Worm (Caenorhabditis elegans) whole organism, L1 larva: ENCODE results near the gene ZK1307.1.

Source experiments
- C16A3.4 ChIP-seq: fragments of 150-350 bp; optimal IDR thresholded peaks from 2 replicates; lab custom pipeline; 2014; ENCODE audit warnings: missing biosample characterization, missing genetic modification characterization
- blmp-1 ChIP-seq: fragments of 150-350 bp; optimal IDR thresholded peaks from 2 replicates; lab custom pipeline; 2014; ENCODE audit warnings: missing biosample characterization, missing genetic modification characterization
- ceh-8 ChIP-seq: fragments of 200-800 bp; sonication (Bioruptor generic); optimal IDR thresholded peaks from 2 replicates; lab custom pipeline; 2018; ENCODE audit warnings: mild to moderate bottlenecking, missing genetic modification characterization, moderate library complexity, missing compliant biosample characterization
- ceh-82 ChIP-seq, 3 experiments: fragments of 150-350 bp in 1 of 3; sonication (generic microtip) in 2 of 3; optimal IDR thresholded peaks; 2 replicates each; lab custom pipeline; 2014 to 2017; ENCODE audit warnings: missing biosample characterization in 3 of 3, missing genetic modification characterization in 3 of 3
- ces-1 ChIP-seq: fragments of 150-350 bp; optimal IDR thresholded peaks from 2 replicates; lab custom pipeline; 2014; ENCODE audit warnings: missing biosample characterization, missing genetic modification reagents, missing genetic modification characterization
- dsc-1 ChIP-seq: sonication (generic microtip); optimal IDR thresholded peaks from 2 replicates; lab custom pipeline; 2016; ENCODE audit warnings: mild to moderate bottlenecking, missing genetic modification characterization, missing compliant biosample characterization
- efl-1 ChIP-seq, 4 experiments: fragments of 150-350 bp; optimal IDR thresholded peaks in 3 of 4; peaks in 1 of 4; 1 replicate in 1 of 4; 2 replicates in 3 of 4; lab custom pipeline; 2014; ENCODE audit warnings: missing biosample characterization in 2 of 4, missing genetic modification characterization in 2 of 4, missing genetic modification reagents in 2 of 4
- egl-27 ChIP-seq, 2 experiments: fragments of 150-350 bp in 1 of 2; sonication (generic microtip); optimal IDR thresholded peaks; 3 replicates each; lab custom pipeline; 2017 to 2018; ENCODE audit warnings: missing biosample characterization in 2 of 2, missing genetic modification characterization in 2 of 2, missing genetic modification reagents in 2 of 2
- elt-2 ChIP-seq: sonication (generic microtip); optimal IDR thresholded peaks from 2 replicates; lab custom pipeline; 2016; ENCODE audit warnings: missing genetic modification characterization, mild to moderate bottlenecking, inconsistent platforms, missing compliant biosample characterization, missing genetic modification reagents
- elt-3 ChIP-seq, 6 experiments: fragments of 150-350 bp in 1 of 6; sonication (generic microtip); optimal IDR thresholded peaks; 2 replicates each; lab custom pipeline; 2017 to 2018; ENCODE audit warnings: missing biosample characterization in 6 of 6, missing genetic modification characterization in 6 of 6, inconsistent platforms in 1 of 6
- ets-5 ChIP-seq: fragments of 200-800 bp; sonication (Bioruptor generic); IDR thresholded peaks from 2 replicates; pipeline ENCODE4 v1.3.6; 2022; ENCODE audit warnings: missing genetic modification characterization, missing compliant biosample characterization
- fkh-4 ChIP-seq: sonication (generic microtip); optimal IDR thresholded peaks from 2 replicates; lab custom pipeline; 2016; ENCODE audit warnings: missing compliant biosample characterization, missing genetic modification characterization, borderline replicate concordance
- fkh-8 ChIP-seq: sonication (generic microtip); optimal IDR thresholded peaks from 2 replicates; lab custom pipeline; 2016; ENCODE audit warnings: mild to moderate bottlenecking, missing genetic modification characterization, missing compliant biosample characterization
- grh-1 ChIP-seq: fragments of 200-800 bp; sonication (Bioruptor generic); IDR thresholded peaks from 2 replicates; pipeline ENCODE4 v1.3.6; 2022; ENCODE audit warnings: missing genetic modification reagents, missing genetic modification characterization, missing compliant biosample characterization
- irx-1 ChIP-seq: sonication (generic microtip); optimal IDR thresholded peaks from 2 replicates; lab custom pipeline; 2016; ENCODE audit warnings: missing genetic modification characterization, missing compliant biosample characterization
- jun-1 ChIP-seq: fragments of 150-350 bp; optimal IDR thresholded peaks from 2 replicates; lab custom pipeline; 2014; ENCODE audit warnings: missing biosample characterization, missing genetic modification reagents, missing genetic modification characterization
- lin-14 ChIP-seq: fragments of 200-800 bp; sonication (Bioruptor generic); optimal IDR thresholded peaks from 2 replicates; lab custom pipeline; 2018; ENCODE audit warnings: mild to moderate bottlenecking, missing genetic modification characterization, moderate library complexity, missing compliant biosample characterization
- lin-35 ChIP-seq, 2 experiments: fragments of 150-350 bp; optimal IDR thresholded peaks; 2 replicates each; lab custom pipeline; 2014; ENCODE audit warnings: missing biosample characterization in 2 of 2, missing genetic modification characterization in 2 of 2, missing genetic modification reagents in 2 of 2
- lir-3 ChIP-seq: sonication (generic microtip); optimal IDR thresholded peaks from 2 replicates; lab custom pipeline; 2016; ENCODE audit warnings: mild to moderate bottlenecking, missing genetic modification characterization, moderate library complexity, missing compliant biosample characterization; ENCODE audit not compliant: poor library complexity
- lsy-2 ChIP-seq, 2 experiments: fragments of 150-350 bp; optimal IDR thresholded peaks; 2 replicates each; lab custom pipeline; 2014; ENCODE audit warnings: missing biosample characterization in 2 of 2, missing genetic modification characterization in 2 of 2
- mdl-1 ChIP-seq, 2 experiments: fragments of 150-350 bp; optimal IDR thresholded peaks; 2 replicates each; lab custom pipeline; 2014 to 2017; ENCODE audit warnings: missing biosample characterization in 2 of 2, missing genetic modification characterization in 2 of 2, inconsistent platforms in 1 of 2
- nhr-11 ChIP-seq: fragments of 150-350 bp; optimal IDR thresholded peaks from 2 replicates; lab custom pipeline; 2014; ENCODE audit warnings: missing biosample characterization, missing genetic modification characterization
- nhr-12 ChIP-seq: sonication (generic microtip); optimal IDR thresholded peaks from 2 replicates; lab custom pipeline; 2017; ENCODE audit warnings: missing biosample characterization, missing genetic modification characterization
- nhr-19 ChIP-seq: fragments of 200-800 bp; sonication (Bioruptor generic); conservative IDR thresholded peaks from 2 replicates; pipeline ENCODE4 v1.3.6; 2022; ENCODE audit warnings: missing genetic modification characterization, missing compliant biosample characterization
- nhr-20 ChIP-seq: sonication (generic microtip); optimal IDR thresholded peaks from 2 replicates; lab custom pipeline; 2016; ENCODE audit warnings: mild to moderate bottlenecking, missing genetic modification characterization, missing compliant biosample characterization
- nhr-237 ChIP-seq: fragments of 150-350 bp; optimal IDR thresholded peaks from 2 replicates; lab custom pipeline; 2014; ENCODE audit warnings: missing biosample characterization, missing genetic modification characterization
- nhr-47 ChIP-seq: sonication (generic microtip); optimal IDR thresholded peaks from 2 replicates; lab custom pipeline; 2016; ENCODE audit warnings: mild to moderate bottlenecking, missing genetic modification characterization, moderate library complexity, missing compliant biosample characterization
- nhr-71 ChIP-seq: sonication (generic microtip); optimal IDR thresholded peaks from 2 replicates; lab custom pipeline; 2016; ENCODE audit warnings: mild to moderate bottlenecking, missing genetic modification characterization, moderate library complexity, missing compliant biosample characterization
- nhr-77 ChIP-seq: fragments of 150-350 bp; optimal IDR thresholded peaks from 2 replicates; lab custom pipeline; 2014; ENCODE audit warnings: missing biosample characterization, missing genetic modification characterization
- nhr-85 ChIP-seq: sonication (generic microtip); peaks from one replicate; lab custom pipeline; 2016; ENCODE audit warnings: missing genetic modification characterization, inconsistent platforms, missing compliant biosample characterization
- nhr-90 ChIP-seq: sonication (generic microtip); optimal IDR thresholded peaks from 2 replicates; lab custom pipeline; 2016; ENCODE audit warnings: mild to moderate bottlenecking, missing genetic modification characterization, missing compliant biosample characterization; ENCODE audit not compliant: poor library complexity
- pag-3 ChIP-seq: sonication (generic microtip); optimal IDR thresholded peaks from 2 replicates; lab custom pipeline; 2017; ENCODE audit warnings: missing genetic modification characterization, mild to moderate bottlenecking, missing compliant biosample characterization, antibody characterized with exemption, borderline replicate concordance; ENCODE audit not compliant: insufficient read depth
- rnt-1 ChIP-seq: sonication (generic microtip); optimal IDR thresholded peaks from 2 replicates; lab custom pipeline; 2016; ENCODE audit warnings: mild to moderate bottlenecking, missing genetic modification characterization, moderate library complexity, missing compliant biosample characterization
- snpc-4 ChIP-seq: fragments of 150-350 bp; optimal IDR thresholded peaks from 2 replicates; lab custom pipeline; 2014; ENCODE audit warnings: missing biosample characterization, missing genetic modification characterization
- snu-23 ChIP-seq: sonication (generic microtip); optimal IDR thresholded peaks from 2 replicates; lab custom pipeline; 2016; ENCODE audit warnings: missing genetic modification characterization, missing compliant biosample characterization
- sox-4 ChIP-seq: sonication (generic microtip); optimal IDR thresholded peaks from 2 replicates; lab custom pipeline; 2016; ENCODE audit warnings: missing genetic modification characterization, missing compliant biosample characterization
- tbx-2 ChIP-seq: sonication (generic microtip); optimal IDR thresholded peaks from 2 replicates; lab custom pipeline; 2016; ENCODE audit warnings: missing genetic modification characterization, missing compliant biosample characterization
- unc-62 ChIP-seq: fragments of 150-350 bp; optimal IDR thresholded peaks from 2 replicates; lab custom pipeline; 2014; ENCODE audit warnings: missing biosample characterization, missing genetic modification reagents, missing genetic modification characterization
- xbp-1 ChIP-seq: sonication (generic microtip); optimal IDR thresholded peaks from 2 replicates; lab custom pipeline; 2016; ENCODE audit warnings: missing genetic modification characterization, missing compliant biosample characterization
- zag-1 ChIP-seq: fragments of 150-350 bp; optimal IDR thresholded peaks from 2 replicates; lab custom pipeline; 2014; ENCODE audit warnings: missing biosample characterization, missing genetic modification characterization
- ztf-11 ChIP-seq, 2 experiments: sonication (generic microtip); optimal IDR thresholded peaks; 2 replicates each; lab custom pipeline; 2016 to 2017; ENCODE audit warnings: missing genetic modification characterization in 2 of 2, missing biosample characterization in 1 of 2, missing compliant biosample characterization in 1 of 2

Gene ZK1307.1

ce11 chrII:9658915-9659314, 3.5 kb upstream of the ZK1307.1 start, which contains the start of gene ZK1320.2:
Gene ZK1320.2, minus strand, starts transcription at chrII:9659002.
- TF ChIP-seq zag-1 (tag; lab: Kevin White, UChicago) (no peak), elt-2 (tag; lab: Kevin White, UChicago) (peak; percentile 26)
- TF ChIP-seq, all 84 proteins: peak for 1

ce11 chrII:9656210-9656755, 903 bp upstream of the ZK1307.1 start, which contains the start of gene gstk-1:
Gene gstk-1, plus strand, starts transcription at chrII:9656705.
- peak; percentile 31 for TF ChIP-seq blmp-1
- TF ChIP-seq tbx-2 (tag; lab: Kevin White, UChicago), result peak; percentile 9
- no peak for TF ChIP-seq ceh-82 (tag; optimal IDR thresholded peaks at IDR 0.05; lab: Kevin White, UChicago)
- TF ChIP-seq grh-1 (GFP tag; lab: Robert Waterston, UW), result peak; percentile 31; the same call in 1 of the 2 replicates
- peak in 1 of 2 experiments; percentile 70 for TF ChIP-seq lin-35 (GFP tag; optimal IDR thresholded peaks at IDR 0.05; lab: Kevin White, UChicago)
- TF ChIP-seq unc-62 (GFP tag; lab: Kevin White, UChicago), result no peak
- TF ChIP-seq nhr-85 (tag; lab: Kevin White, UChicago), result peak; percentile 78
- no peak for TF ChIP-seq pag-3 (tag; lab: Kevin White, UChicago)
- peak in 1 of 2 experiments; percentile 67 for TF ChIP-seq mdl-1 (tag; optimal IDR thresholded peaks at IDR 0.05; lab: Kevin White, UChicago)
- peak; percentile 13 for TF ChIP-seq snu-23 (GFP tag; lab: Kevin White, UChicago)
- peak; percentile 94 for TF ChIP-seq nhr-20 (tag; lab: Kevin White, UChicago)
- TF ChIP-seq xbp-1, result no peak
- no peak for TF ChIP-seq ztf-11 (tag; optimal IDR thresholded peaks at IDR 0.05; lab: Kevin White, UChicago)
- TF ChIP-seq nhr-11 (tag; lab: Kevin White, UChicago), result peak; percentile 13
- peak; percentile 11 for TF ChIP-seq C16A3.4 (tag; lab: Kevin White, UChicago)
- TF ChIP-seq nhr-71 (tag; lab: Kevin White, UChicago), result peak; percentile 57
- TF ChIP-seq nhr-90 (tag; lab: Kevin White, UChicago), result peak; percentile 61
- TF ChIP-seq elt-2 (tag; lab: Kevin White, UChicago), result peak; percentile 68
- TF ChIP-seq egl-27 (tag; optimal IDR thresholded peaks at IDR 0.05; lab: Kevin White, UChicago), result no peak
- TF ChIP-seq rnt-1 (tag; lab: Kevin White, UChicago), result peak; percentile 23
- TF ChIP-seq fkh-8 (tag; lab: Kevin White, UChicago), result no peak
- no peak for TF ChIP-seq jun-1
- TF ChIP-seq fkh-4 (tag; lab: Kevin White, UChicago), result no peak
- 0 out of 2 replicates have a peak, but pooled peaks have one; percentile 13 for TF ChIP-seq nhr-19
- TF ChIP-seq elt-3 (tag; optimal IDR thresholded peaks at IDR 0.05; lab: Kevin White, UChicago), result peak in 2 of 6 experiments; percentile 44 to 67
- TF ChIP-seq snpc-4 (tag; lab: Kevin White, UChicago), result no peak
- TF ChIP-seq lin-14 (GFP tag; lab: Kevin White, UChicago), result peak; percentile 10
- TF ChIP-seq lsy-2 (tag; optimal IDR thresholded peaks at IDR 0.05; lab: Kevin White, UChicago), result peak in 1 of 2 experiments; percentile 2
- TF ChIP-seq efl-1 (optimal IDR thresholded peaks at IDR 0.05; lab: Kevin White, UChicago), result peak in 1 of 2 experiments; percentile 13
- no peak for TF ChIP-seq efl-1 (GFP tag; optimal IDR thresholded peaks at IDR 0.05 in 1 of 2; lab: Kevin White, UChicago)
- no peak for TF ChIP-seq nhr-237 (tag; lab: Kevin White, UChicago)
- TF ChIP-seq nhr-47 (tag; lab: Kevin White, UChicago), result peak; percentile 39

ce11 chrII:9653679-9654078, 1.7 kb downstream of the ZK1307.1 start, which contains the start of gene ZK1307.2:
Gene ZK1307.2, minus strand, starts transcription at chrII:9653952.
- TF ChIP-seq dsc-1, result no peak

ce11 chrII:9652919-9653318, 2.5 kb downstream of the ZK1307.1 start, which contains the start of gene ZK1307.3:
Gene ZK1307.3, minus strand, starts transcription at chrII:9653019.
- TF ChIP-seq nhr-77 (tag; lab: Kevin White, UChicago), result no peak
- no peak for TF ChIP-seq lir-3 (tag; lab: Kevin White, UChicago)
- no peak for TF ChIP-seq lin-35 (GFP tag; optimal IDR thresholded peaks at IDR 0.05; lab: Kevin White, UChicago)
- TF ChIP-seq ceh-8 (GFP tag; lab: Kevin White, UChicago), result no peak
- no peak for TF ChIP-seq ces-1 (GFP tag; lab: Kevin White, UChicago)
- TF ChIP-seq sox-4, result no peak
- no peak for TF ChIP-seq irx-1
- TF ChIP-seq ets-5 (GFP tag; lab: Robert Waterston, UW), result no peak
- no peak for TF ChIP-seq nhr-12 (tag; lab: Kevin White, UChicago)
